Fruit fly (Drosophila melanogaster) S2 (cell line): ENCODE results near the gene CG13097.

Source experiments
- CG8478 ChIP-seq: fragments of >200 bp; optimal IDR thresholded peaks from 2 replicates; lab custom pipeline; 2018
- CTCF ChIP-seq, 2 experiments: fragments of >200 bp; optimal IDR thresholded peaks; 2 replicates each; lab custom pipeline; 2018

DNA sequence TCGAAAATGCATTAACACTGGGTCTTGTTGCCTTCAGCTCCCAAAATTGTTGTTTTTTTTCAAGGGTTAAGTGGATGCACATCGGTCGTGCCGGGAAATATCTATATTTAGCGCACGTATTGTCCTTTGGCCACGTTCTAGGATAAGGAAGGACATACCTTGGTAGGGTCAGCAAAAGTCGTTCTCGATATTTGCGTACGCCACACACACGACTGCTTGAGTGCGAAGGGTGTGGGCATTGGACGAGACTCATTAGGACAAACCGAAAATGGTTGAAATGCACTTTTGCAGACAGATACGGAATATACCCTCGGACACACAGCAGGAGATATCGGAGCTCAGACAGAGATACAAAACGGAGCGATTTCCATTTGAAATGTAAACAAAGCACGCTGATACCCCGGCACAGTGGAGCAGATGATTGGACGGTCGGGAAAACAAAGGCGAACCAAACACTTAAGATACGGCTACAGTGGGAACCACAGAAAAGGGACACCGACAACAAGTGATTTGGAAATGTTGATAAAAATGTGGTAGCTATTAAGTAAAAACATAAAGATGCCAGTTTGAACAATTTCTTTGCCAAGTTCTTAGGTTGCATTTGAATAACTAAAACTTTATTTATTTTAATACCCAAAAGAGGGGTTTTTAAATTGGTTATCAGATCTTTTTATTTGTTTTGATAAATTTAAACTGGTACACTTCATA is 30.9 kb upstream of the CG13097 start:
- TF ChIP-seq CG8478 (lab: Kevin White, UChicago) (no peak), CTCF (optimal IDR thresholded peaks at IDR 0.05; lab: Kevin White, UChicago) (no peak)
